Worm (Caenorhabditis elegans): Measurements from ENCODE around the gene sad-1.

Gene sad-1

DNA sequence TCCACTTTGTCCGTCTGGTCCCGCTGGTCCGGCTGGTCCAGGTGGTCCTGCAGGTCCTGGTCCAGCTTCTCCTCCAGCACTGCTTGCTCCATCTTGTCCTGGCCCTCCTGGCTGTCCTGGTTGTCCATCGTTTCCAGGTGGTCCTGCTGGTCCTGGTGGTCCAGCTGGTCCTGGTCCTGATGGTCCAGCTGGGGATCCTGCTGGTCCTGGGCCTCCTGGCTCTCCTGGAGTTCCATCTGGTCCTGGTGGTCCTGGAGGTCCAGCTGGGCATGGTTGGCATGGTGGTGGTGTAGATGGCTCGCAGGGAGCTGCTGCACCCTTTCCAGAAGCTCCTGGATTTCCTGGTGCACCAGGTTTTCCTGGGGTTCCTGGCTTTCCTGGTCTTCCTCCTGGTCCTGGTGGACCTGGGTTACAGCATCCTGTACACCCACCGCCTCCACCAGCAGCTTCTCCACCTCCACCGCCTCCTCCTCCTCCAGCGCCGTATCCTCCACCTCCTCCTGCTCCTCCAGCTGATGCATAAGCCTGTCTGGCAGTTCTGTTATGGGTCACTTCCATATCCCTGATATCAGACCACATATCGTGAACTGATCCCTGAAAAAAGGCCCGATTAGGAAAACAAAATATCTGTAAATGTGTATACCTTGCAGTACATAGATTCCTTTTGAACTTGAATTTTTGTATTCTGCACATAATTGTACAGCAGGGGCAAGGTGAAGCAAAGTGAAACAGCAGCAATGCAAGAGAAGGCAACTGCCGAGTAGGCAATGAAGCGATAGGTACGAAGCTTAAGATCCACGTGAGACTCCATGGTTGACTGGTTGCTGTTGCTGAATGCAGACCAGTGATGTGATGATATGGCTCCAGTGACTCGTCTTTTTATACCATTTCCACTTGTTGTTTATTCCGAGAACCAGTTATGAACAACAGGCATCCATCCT lies 33.3 kb downstream of the sad-1 start, which contains the start of gene col-183:
TSS of gene col-183 (minus strand) at position 839 of the 941 bp plus-strand sequence.
- no peak for TF ChIP-seq mml-1 (tag; optimal IDR thresholded peaks at IDR 0.05)
- TF ChIP-seq ZK546.5 (tag; optimal IDR thresholded peaks at IDR 0.05), result no peak
- no peak for TF ChIP-seq pha-4 (tag; optimal IDR thresholded peaks at IDR 0.05)

DNA sequence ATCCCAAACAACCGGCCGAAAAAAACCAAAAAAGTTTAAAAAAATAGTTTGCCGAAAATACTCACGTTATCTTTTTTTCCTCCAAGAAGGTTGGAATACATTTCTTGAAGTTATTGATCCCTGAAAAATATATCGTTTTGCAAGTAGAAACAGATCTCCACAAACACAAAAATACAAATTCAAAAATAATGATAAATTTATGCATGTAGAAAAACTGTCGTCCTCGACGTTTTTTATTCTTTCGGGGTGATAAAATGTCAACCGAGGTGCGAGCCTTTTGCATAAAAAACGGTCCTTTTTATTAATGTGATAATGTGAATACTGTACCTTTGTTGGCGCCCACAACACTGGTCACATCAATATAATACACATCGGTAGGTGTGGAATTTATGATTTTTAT lies 36.7 kb downstream of the sad-1 start, which contains the start of gene F02D10.2:
TSS of gene F02D10.2 (minus strand) at position 101 of the 400 bp plus-strand sequence.
- no peak for TF ChIP-seq hmg-11 (tag; optimal IDR thresholded peaks at IDR 0.05)

DNA sequence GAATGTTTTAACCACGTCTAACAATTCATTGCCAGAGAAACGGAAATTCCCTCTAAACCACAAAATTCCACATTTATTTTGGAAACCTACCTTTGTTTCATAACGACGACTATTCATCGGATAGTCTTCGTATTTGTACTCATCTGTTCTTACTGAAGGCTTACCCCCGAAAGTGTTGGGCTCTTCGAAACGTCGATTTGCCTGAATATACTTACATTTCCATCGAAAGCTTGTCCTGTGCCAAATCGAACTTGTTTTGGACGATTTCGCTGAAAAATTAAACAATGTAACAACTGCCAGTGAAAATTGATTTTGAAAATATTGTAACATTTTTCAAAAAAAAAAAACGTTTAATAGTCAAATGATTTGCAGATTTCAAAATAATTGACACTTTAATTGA lies 37.9 kb downstream of the sad-1 start, which contains the start of gene F02D10.3:
TSS of gene F02D10.3 (minus strand) at position 101 of the 400 bp plus-strand sequence.
- TF ChIP-seq elt-3 (tag; optimal IDR thresholded peaks at IDR 0.05) (no peak), nhr-67 (tag; optimal IDR thresholded peaks at IDR 0.05) (no peak), ztf-11 (tag; optimal IDR thresholded peaks at IDR 0.05) (no peak), nhr-76 (tag; optimal IDR thresholded peaks at IDR 0.05) (no peak), lsy-12 (tag; optimal IDR thresholded peaks at IDR 0.05) (no peak), fos-1 (tag; optimal IDR thresholded peaks at IDR 0.05) (no peak), nfya-1 (tag; optimal IDR thresholded peaks at IDR 0.05; ENCODE audit: insufficient read depth) (no peak)

DNA sequence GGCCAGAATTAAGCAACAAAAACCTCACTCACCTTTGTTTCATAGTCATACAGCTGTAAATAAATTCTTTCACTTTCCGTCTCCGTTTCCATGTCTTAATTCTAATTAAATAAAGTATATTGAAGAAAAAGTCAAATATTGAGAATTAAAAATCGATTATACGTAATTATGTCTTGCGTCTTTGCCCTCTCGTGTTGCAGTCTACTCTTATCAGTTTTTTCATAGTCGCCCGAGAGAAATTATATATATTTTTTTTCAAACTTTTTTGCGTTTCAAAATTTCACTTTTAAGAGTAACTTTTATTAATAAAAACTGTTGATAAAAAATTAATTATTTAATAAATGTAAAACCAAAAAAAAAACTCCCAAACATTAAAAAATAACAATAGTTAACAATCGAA lies 44.0 kb downstream of the sad-1 start, which contains the start of gene flr-1:
TSS of gene flr-1 (minus strand) at position 101 of the 400 bp plus-strand sequence.
- TF ChIP-seq snpc-4 (tag; optimal IDR thresholded peaks at IDR 0.05) (no peak), ceh-82 (tag; optimal IDR thresholded peaks at IDR 0.05) (no peak), nhr-77 (tag; optimal IDR thresholded peaks at IDR 0.05) (no peak), daf-12 (tag; optimal IDR thresholded peaks at IDR 0.05) (no peak), nhr-25 (tag; optimal IDR thresholded peaks at IDR 0.05) (no peak), egl-5 (tag; optimal IDR thresholded peaks at IDR 0.05) (no peak), ZK546.5 (tag; optimal IDR thresholded peaks at IDR 0.05) (no peak), pha-4 (tag; optimal IDR thresholded peaks at IDR 0.05) (no peak), jun-1 (tag; optimal IDR thresholded peaks at IDR 0.05) (no peak), nhr-76 (tag; optimal IDR thresholded peaks at IDR 0.05) (no peak), mml-1 (tag; optimal IDR thresholded peaks at IDR 0.05) (no peak), ama-1 (optimal IDR thresholded peaks at IDR 0.05) (no peak), R02D3.7 (tag; optimal IDR thresholded peaks at IDR 0.05) (no peak), ztf-4 (tag; optimal IDR thresholded peaks at IDR 0.05) (no peak), mdl-1 (tag; optimal IDR thresholded peaks at IDR 0.05) (no peak), ceh-9 (tag; optimal IDR thresholded peaks at IDR 0.05) (no peak), elt-3 (tag; optimal IDR thresholded peaks at IDR 0.05) (no peak), sea-2 (GFP tag; optimal IDR thresholded peaks at IDR 0.05) (no peak), nhr-11 (tag; optimal IDR thresholded peaks at IDR 0.05) (no peak)

DNA sequence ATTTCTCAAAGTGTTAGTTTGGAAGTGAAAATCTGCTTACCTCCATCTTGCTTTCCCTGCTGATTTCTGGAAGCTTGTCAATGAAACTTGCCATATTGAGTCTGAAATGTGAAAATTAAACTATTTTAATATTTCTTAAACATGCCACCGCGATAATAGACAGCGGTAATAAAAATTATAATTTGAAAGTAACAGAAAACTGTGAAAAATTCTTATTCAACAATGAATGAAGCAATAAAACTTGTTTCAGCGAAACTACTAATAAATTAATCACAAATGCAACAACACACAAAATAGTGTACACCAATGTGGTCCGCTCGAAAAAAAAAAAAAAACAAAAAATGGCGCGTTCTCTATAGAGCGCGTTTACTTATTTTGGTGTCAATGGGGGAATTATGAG lies 48.9 kb downstream of the sad-1 start, which contains the start of gene F02D10.6:
TSS of gene F02D10.6 (minus strand) at position 101 of the 400 bp plus-strand sequence.
- TF ChIP-seq jun-1 (tag; optimal IDR thresholded peaks at IDR 0.05) (no peak), nhr-77 (tag; optimal IDR thresholded peaks at IDR 0.05) (no peak), egl-27 (tag; optimal IDR thresholded peaks at IDR 0.05) (no peak), egl-5 (tag; optimal IDR thresholded peaks at IDR 0.05) (no peak), nhr-76 (tag; optimal IDR thresholded peaks at IDR 0.05) (no peak), nhr-12 (tag; optimal IDR thresholded peaks at IDR 0.05) (no peak), nhr-23 (tag; optimal IDR thresholded peaks at IDR 0.05) (no peak), mdl-1 (tag; optimal IDR thresholded peaks at IDR 0.05) (no peak), unc-39 (tag; optimal IDR thresholded peaks at IDR 0.05) (no peak)

DNA sequence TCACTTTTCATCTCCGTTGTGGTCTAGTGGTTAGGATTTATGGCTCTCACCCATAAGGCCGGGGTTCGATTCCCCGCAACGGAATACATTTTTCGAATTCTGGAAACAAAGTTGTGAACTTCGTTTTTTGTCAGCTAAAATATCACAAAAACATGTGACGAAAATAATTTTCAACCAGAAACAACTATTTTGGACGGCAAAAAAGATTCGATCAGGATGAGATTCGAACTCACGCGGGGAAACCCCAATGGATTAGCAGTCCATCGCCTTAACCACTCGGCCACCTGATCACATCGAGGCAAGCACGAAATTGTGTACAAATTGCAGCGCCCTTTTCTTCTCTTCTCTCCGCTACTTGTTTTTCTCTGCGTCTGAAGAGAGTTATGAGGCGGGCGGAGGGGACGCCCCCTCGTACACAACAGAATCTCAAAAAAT lies 51.8 kb downstream of the sad-1 start:
- peak; percentile 68 for TF ChIP-seq tbx-2 (tag; optimal IDR thresholded peaks at IDR 0.05)
- peak; percentile 88 for TF ChIP-seq hmg-11 (tag; optimal IDR thresholded peaks at IDR 0.05)
- peak; percentile 62 for TF ChIP-seq elt-2 (tag; optimal IDR thresholded peaks at IDR 0.05)
- peak; percentile 25 for TF ChIP-seq nhr-43 (tag; optimal IDR thresholded peaks at IDR 0.05; ENCODE audit: poor library complexity, severe bottlenecking)
- peak; percentile 52 for TF ChIP-seq nhr-23 (tag; optimal IDR thresholded peaks at IDR 0.05)
- TF ChIP-seq skn-1 (tag; optimal IDR thresholded peaks at IDR 0.05), result peak; percentile 71
- TF ChIP-seq nhr-25 (tag; optimal IDR thresholded peaks at IDR 0.05), result peak; percentile 11
- TF ChIP-seq lin-15B (tag; optimal IDR thresholded peaks at IDR 0.05), result peak; percentile 2
- peak; percentile 39 for TF ChIP-seq egl-5 (tag; optimal IDR thresholded peaks at IDR 0.05)
- peak; percentile 84 for TF ChIP-seq lsy-12 (tag; optimal IDR thresholded peaks at IDR 0.05)
- peak; percentile 17 for TF ChIP-seq pha-4 (tag; optimal IDR thresholded peaks at IDR 0.05)
- peak; percentile 18 for TF ChIP-seq ceh-82 (tag; optimal IDR thresholded peaks at IDR 0.05)
- peak; percentile 67 for TF ChIP-seq nfya-1 (tag; optimal IDR thresholded peaks at IDR 0.05; ENCODE audit: insufficient read depth)
- peak; percentile 11 for TF ChIP-seq lin-39 (tag; optimal IDR thresholded peaks at IDR 0.05)
